Fruit fly (Drosophila melanogaster): ENCODE measurements around the gene Atg3.

The Atg3 gene

dm6 chr3L:18786066-18786426 is 37.6 kb downstream of the Atg3 start (continued):
- TF ChIP-seq CG3281 (GFP tag; optimal IDR thresholded peaks at IDR 0.05), result peak; percentile 24
- no peak for TF ChIP-seq CG9876 (GFP tag; optimal IDR thresholded peaks at IDR 0.05)
- TF ChIP-seq Dfd (GFP tag; optimal IDR thresholded peaks at IDR 0.05), result no peak
- no peak for TF ChIP-seq Optix (GFP tag; IDR thresholded peaks at IDR 0.05)
- no peak for TF ChIP-seq CG31388 (GFP tag; optimal IDR thresholded peaks at IDR 0.05)
- TF ChIP-seq fd102C (GFP tag; optimal IDR thresholded peaks at IDR 0.05), result no peak
- TF ChIP-seq CG17186 (GFP tag; optimal IDR thresholded peaks at IDR 0.05), result no peak
- TF ChIP-seq Med (GFP tag), result peak; percentile 51
- no peak for TF ChIP-seq Sry-β (GFP tag; optimal IDR thresholded peaks at IDR 0.05)
- no peak for TF ChIP-seq psq (GFP tag; optimal IDR thresholded peaks at IDR 0.05)
- peak; percentile 17 for TF ChIP-seq CG13296 (GFP tag; optimal IDR thresholded peaks at IDR 0.05)
- TF ChIP-seq CG3995 (GFP tag; optimal IDR thresholded peaks at IDR 0.05), result no peak
- no peak for TF ChIP-seq bowl (GFP tag; IDR thresholded peaks at IDR 0.05)
- TF ChIP-seq ewg (GFP tag; optimal IDR thresholded peaks at IDR 0.05), result no peak
- peak; percentile 35 for TF ChIP-seq CG10366 (GFP tag; IDR thresholded peaks at IDR 0.05)
- TF ChIP-seq Poxn (GFP tag; IDR thresholded peaks at IDR 0.05), result no peak
- peak; percentile 14 for TF ChIP-seq Dek (tag; optimal IDR thresholded peaks at IDR 0.05)
- no peak for TF ChIP-seq mirr (GFP tag; optimal IDR thresholded peaks at IDR 0.05)
- TF ChIP-seq CG4707 (GFP tag; optimal IDR thresholded peaks at IDR 0.05), result no peak
- no peak for TF ChIP-seq otp (GFP tag; IDR thresholded peaks at IDR 0.05)
- TF ChIP-seq H15 (GFP tag; IDR thresholded peaks at IDR 0.05), result peak; percentile 48; the same call in 1 of the 3 replicates
- TF ChIP-seq CG6854 (GFP tag; optimal IDR thresholded peaks at IDR 0.05), result no peak
- TF ChIP-seq tap (tag; optimal IDR thresholded peaks at IDR 0.05), result peak; percentile 52
- peak; percentile 40 for TF ChIP-seq CG12391 (tag; optimal IDR thresholded peaks at IDR 0.05)
- no peak for TF ChIP-seq slou (GFP tag; optimal IDR thresholded peaks at IDR 0.05)
- TF ChIP-seq Adf1 (GFP tag; IDR thresholded peaks at IDR 0.05), result peak; percentile 87; the same call in 1 of the 2 replicates
- TF ChIP-seq zfh1 (GFP tag; IDR thresholded peaks at IDR 0.05), result 0 out of 3 replicates have a peak, but pooled peaks have one; percentile 35
- no peak; the same call in 3 of the 4 replicates for TF ChIP-seq Dll (GFP tag; IDR thresholded peaks at IDR 0.05; ENCODE audit: partially characterized antibody)
- TF ChIP-seq cas (GFP tag; IDR thresholded peaks at IDR 0.05), result no peak
- no peak for TF ChIP-seq crc (GFP tag; optimal IDR thresholded peaks at IDR 0.05)
- no peak for TF ChIP-seq MTF-1 (GFP tag; optimal IDR thresholded peaks at IDR 0.05; ENCODE audit: borderline replicate concordance)
- no peak for TF ChIP-seq BEAF-32 (GFP tag; optimal IDR thresholded peaks at IDR 0.05)
- 0 out of 2 replicates have a peak, but pooled peaks have one; percentile 20 for TF ChIP-seq toy (GFP tag; IDR thresholded peaks at IDR 0.05)
- peak; percentile 21 for TF ChIP-seq CG10274 (GFP tag; optimal IDR thresholded peaks at IDR 0.05)
- no peak; the same call in 1 of the 2 replicates for TF ChIP-seq sim (GFP tag; IDR thresholded peaks at IDR 0.05)
- TF ChIP-seq bigmax (GFP tag; optimal IDR thresholded peaks at IDR 0.05), result no peak
- peak in 1 of 2 experiments; percentile 13 for TF ChIP-seq Eip74EF (GFP tag; optimal IDR thresholded peaks at IDR 0.05)
- no peak for TF ChIP-seq prd (optimal IDR thresholded peaks at IDR 0.05)
- TF ChIP-seq prd (GFP tag; IDR thresholded peaks at IDR 0.05), result peak; percentile 46; the same call in 1 of the 3 replicates
- TF ChIP-seq CG4282 (GFP tag; optimal IDR thresholded peaks at IDR 0.05), result no peak
- peak; percentile 28 for TF ChIP-seq Asciz (GFP tag; optimal IDR thresholded peaks at IDR 0.05)
- TF ChIP-seq fd64A (GFP tag; optimal IDR thresholded peaks at IDR 0.05), result no peak
- TF ChIP-seq CG14965 (GFP tag; optimal IDR thresholded peaks at IDR 0.05; ENCODE audit: borderline replicate concordance), result no peak
- peak; percentile 31; the same call in 1 of the 2 replicates for TF ChIP-seq HLH3B (GFP tag; IDR thresholded peaks at IDR 0.05)
- no peak for TF ChIP-seq CG12071 (GFP tag; optimal IDR thresholded peaks at IDR 0.05)
- TF ChIP-seq bsh (GFP tag; optimal IDR thresholded peaks at IDR 0.05), result no peak
- no peak for TF ChIP-seq CG15601 (tag; optimal IDR thresholded peaks at IDR 0.05)
- TF ChIP-seq wdn (GFP tag; IDR thresholded peaks at IDR 0.05), result 0 out of 2 replicates have a peak, but pooled peaks have one; percentile 30
- TF ChIP-seq lov (optimal IDR thresholded peaks at IDR 0.05), result no peak
- TF ChIP-seq lov (GFP tag; IDR thresholded peaks at IDR 0.05), result no peak
- peak; percentile 11 for TF ChIP-seq CG12659 (GFP tag; optimal IDR thresholded peaks at IDR 0.05)

All from whole organism, embryonic.